Worm (Caenorhabditis elegans) whole organism, L3 larva: ENCODE results near the gene lgg-1.

ENCODE experiments used
- R02D3.7 ChIP-seq: fragments of 150-350 bp; optimal IDR thresholded peaks from 2 replicates; lab custom pipeline; 2014; ENCODE audit warnings: missing biosample characterization, missing genetic modification characterization
- ZK546.5 ChIP-seq: sonication (generic microtip); optimal IDR thresholded peaks from 2 replicates; lab custom pipeline; 2017; ENCODE audit warnings: missing biosample characterization, missing genetic modification characterization
- aly-2 ChIP-seq: fragments of 150-350 bp; optimal IDR thresholded peaks from 2 replicates; lab custom pipeline; 2014; ENCODE audit warnings: missing biosample characterization, missing genetic modification characterization
- ama-1 ChIP-seq: fragments of 150-350 bp; optimal IDR thresholded peaks from 2 replicates; lab custom pipeline; 2018
- ceh-16 ChIP-seq: sonication (generic microtip); optimal IDR thresholded peaks from 2 replicates; lab custom pipeline; 2017; ENCODE audit warnings: missing biosample characterization, missing genetic modification characterization
- ceh-28 ChIP-seq: fragments of 150-350 bp; optimal IDR thresholded peaks from 2 replicates; lab custom pipeline; 2014; ENCODE audit warnings: missing biosample characterization, missing genetic modification reagents, missing genetic modification characterization
- ceh-82 ChIP-seq: fragments of 150-350 bp; optimal IDR thresholded peaks from 2 replicates; lab custom pipeline; 2014; ENCODE audit warnings: missing biosample characterization, missing genetic modification characterization
- ceh-9 ChIP-seq: sonication (generic microtip); optimal IDR thresholded peaks from 2 replicates; lab custom pipeline; 2018; ENCODE audit warnings: missing biosample characterization, missing genetic modification characterization
- daf-12 ChIP-seq: fragments of 150-350 bp; optimal IDR thresholded peaks from 2 replicates; lab custom pipeline; 2014; ENCODE audit warnings: missing biosample characterization, missing genetic modification reagents, missing genetic modification characterization
- egl-27 ChIP-seq: sonication (generic microtip); optimal IDR thresholded peaks from 4 replicates; lab custom pipeline; 2017; ENCODE audit warnings: missing biosample characterization, missing genetic modification reagents, missing genetic modification characterization
- egl-5 ChIP-seq: fragments of 150-350 bp; optimal IDR thresholded peaks from 2 replicates; lab custom pipeline; 2017; ENCODE audit warnings: missing biosample characterization, missing genetic modification reagents, missing genetic modification characterization, inconsistent platforms
- elt-1 ChIP-seq: fragments of 150-350 bp; optimal IDR thresholded peaks from 2 replicates; lab custom pipeline; 2014; ENCODE audit warnings: missing biosample characterization, missing genetic modification characterization
- elt-2 ChIP-seq: sonication (generic microtip); optimal IDR thresholded peaks from 2 replicates; lab custom pipeline; 2016; ENCODE audit warnings: missing genetic modification reagents, mild to moderate bottlenecking, missing genetic modification characterization, missing compliant biosample characterization
- elt-3 ChIP-seq, 3 experiments: fragments of 150-350 bp in 1 of 3; sonication (generic microtip) in 2 of 3; optimal IDR thresholded peaks; 2 replicates in 2 of 3; 4 replicates in 1 of 3; lab custom pipeline; 2014 to 2017; ENCODE audit warnings: missing biosample characterization in 3 of 3, missing genetic modification characterization in 3 of 3
- eor-1 ChIP-seq, 2 experiments: fragments of 150-350 bp; optimal IDR thresholded peaks; 2 replicates each; lab custom pipeline; 2014 to 2018; ENCODE audit warnings: missing biosample characterization in 2 of 2, missing genetic modification characterization in 2 of 2
- fkh-10 ChIP-seq: sonication (generic microtip); optimal IDR thresholded peaks from 2 replicates; lab custom pipeline; 2017; ENCODE audit warnings: missing biosample characterization, missing genetic modification reagents, missing genetic modification characterization
- fkh-2 ChIP-seq: fragments of 150-350 bp; optimal IDR thresholded peaks from 2 replicates; lab custom pipeline; 2014; ENCODE audit warnings: missing biosample characterization, missing genetic modification reagents, missing genetic modification characterization
- fos-1 ChIP-seq: fragments of 150-350 bp; optimal IDR thresholded peaks from 2 replicates; lab custom pipeline; 2014; ENCODE audit warnings: missing biosample characterization, missing genetic modification characterization
- hmg-11 ChIP-seq: sonication (generic microtip); optimal IDR thresholded peaks from 2 replicates; lab custom pipeline; 2016; ENCODE audit warnings: missing genetic modification characterization, missing compliant biosample characterization
- jun-1 ChIP-seq: fragments of 150-350 bp; optimal IDR thresholded peaks from 2 replicates; lab custom pipeline; 2014; ENCODE audit warnings: missing biosample characterization, missing genetic modification reagents, missing genetic modification characterization
- lin-15B ChIP-seq: fragments of 150-350 bp; optimal IDR thresholded peaks from 2 replicates; lab custom pipeline; 2014; ENCODE audit warnings: missing biosample characterization, missing genetic modification characterization
- lsy-12 ChIP-seq: sonication (generic microtip); optimal IDR thresholded peaks from 2 replicates; lab custom pipeline; 2016; ENCODE audit warnings: mild to moderate bottlenecking, missing genetic modification characterization, missing compliant biosample characterization
- mdl-1 ChIP-seq: fragments of 150-350 bp; optimal IDR thresholded peaks from 2 replicates; lab custom pipeline; 2014; ENCODE audit warnings: missing biosample characterization, missing genetic modification characterization
- mml-1 ChIP-seq: fragments of 150-350 bp; sonication (generic microtip); optimal IDR thresholded peaks from 3 replicates; lab custom pipeline; 2014; ENCODE audit warnings: missing biosample characterization, missing genetic modification characterization
- nfya-1 ChIP-seq: sonication (generic microtip); optimal IDR thresholded peaks from 2 replicates; lab custom pipeline; 2017; ENCODE audit warnings: missing genetic modification characterization, mild to moderate bottlenecking, missing compliant biosample characterization, antibody characterized with exemption, moderate library complexity; ENCODE audit not compliant: insufficient read depth
- nhr-11 ChIP-seq: fragments of 150-350 bp; optimal IDR thresholded peaks from 2 replicates; lab custom pipeline; 2014; ENCODE audit warnings: missing biosample characterization, missing genetic modification characterization
- nhr-237 ChIP-seq: fragments of 150-350 bp; optimal IDR thresholded peaks from 2 replicates; lab custom pipeline; 2014; ENCODE audit warnings: missing biosample characterization, missing genetic modification characterization
- nhr-28 ChIP-seq: fragments of 150-350 bp; optimal IDR thresholded peaks from 2 replicates; lab custom pipeline; 2014; ENCODE audit warnings: missing biosample characterization, missing genetic modification characterization
- nhr-43 ChIP-seq: sonication (generic microtip); optimal IDR thresholded peaks from 2 replicates; lab custom pipeline; 2016; ENCODE audit warnings: mild to moderate bottlenecking, missing genetic modification characterization, missing compliant biosample characterization; ENCODE audit not compliant: poor library complexity, severe bottlenecking
- nhr-67 ChIP-seq: fragments of 150-350 bp; optimal IDR thresholded peaks from 2 replicates; lab custom pipeline; 2014; ENCODE audit warnings: missing biosample characterization, missing genetic modification characterization
- nhr-76 ChIP-seq: fragments of 150-350 bp; sonication (generic microtip); optimal IDR thresholded peaks from 5 replicates; lab custom pipeline; 2014; ENCODE audit warnings: missing biosample characterization, missing genetic modification characterization
- nhr-77 ChIP-seq: fragments of 150-350 bp; optimal IDR thresholded peaks from 2 replicates; lab custom pipeline; 2014; ENCODE audit warnings: missing biosample characterization, missing genetic modification characterization
- pqm-1 ChIP-seq: fragments of 150-350 bp; optimal IDR thresholded peaks from 2 replicates; lab custom pipeline; 2017; ENCODE audit warnings: missing biosample characterization, missing genetic modification characterization, inconsistent platforms
- sea-2 ChIP-seq: fragments of 150-350 bp; sonication (generic microtip); optimal IDR thresholded peaks from 4 replicates; lab custom pipeline; 2014; ENCODE audit warnings: missing biosample characterization, missing genetic modification reagents, missing genetic modification characterization
- skn-1 ChIP-seq: fragments of 150-350 bp; optimal IDR thresholded peaks from 2 replicates; lab custom pipeline; 2014; ENCODE audit warnings: missing biosample characterization, missing genetic modification characterization
- snpc-4 ChIP-seq: fragments of 150-350 bp; optimal IDR thresholded peaks from 2 replicates; lab custom pipeline; 2014; ENCODE audit warnings: missing biosample characterization, missing genetic modification characterization
- tbx-2 ChIP-seq: sonication (generic microtip); optimal IDR thresholded peaks from 2 replicates; lab custom pipeline; 2016; ENCODE audit warnings: mild to moderate bottlenecking, missing genetic modification characterization, missing compliant biosample characterization
- unc-62 ChIP-seq: fragments of 150-350 bp; sonication (generic microtip); optimal IDR thresholded peaks from 4 replicates; lab custom pipeline; 2014; ENCODE audit warnings: missing biosample characterization, missing genetic modification reagents, missing genetic modification characterization
- zag-1 ChIP-seq: fragments of 150-350 bp; optimal IDR thresholded peaks from 2 replicates; lab custom pipeline; 2014; ENCODE audit warnings: missing biosample characterization, missing genetic modification characterization
- ztf-11 ChIP-seq: fragments of 150-350 bp; optimal IDR thresholded peaks from 2 replicates; lab custom pipeline; 2014; ENCODE audit warnings: missing biosample characterization, missing genetic modification characterization
- ztf-4 ChIP-seq: fragments of 150-350 bp; optimal IDR thresholded peaks from 2 replicates; lab custom pipeline; 2014; ENCODE audit warnings: missing biosample characterization, missing genetic modification characterization

Gene lgg-1

DNA sequence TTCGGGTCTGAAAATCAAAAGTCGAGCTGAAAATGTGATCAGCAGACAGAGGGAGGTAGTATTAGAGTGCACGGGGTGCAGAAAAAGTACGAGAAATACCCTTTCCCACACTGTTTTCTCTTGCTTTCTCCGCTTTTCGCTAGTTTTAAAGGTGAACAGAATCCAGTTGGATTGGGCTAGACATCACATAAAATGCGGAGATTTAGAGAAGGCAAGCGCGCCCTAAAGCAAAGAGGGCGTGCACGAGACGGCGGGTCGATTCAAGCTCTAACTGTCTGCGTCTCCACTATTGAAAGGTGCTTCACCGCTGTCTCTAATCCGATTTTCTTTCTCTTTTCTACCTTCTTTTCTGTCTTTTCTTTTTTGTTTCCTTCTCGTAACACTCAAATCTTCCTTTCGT is 22.6 kb upstream of the lgg-1 start (continued):
- TF ChIP-seq nfya-1 (tag; lab: Kevin White, UChicago) = peak; percentile 89
- TF ChIP-seq nhr-67 = no peak
- TF ChIP-seq nhr-43 (tag; lab: Kevin White, UChicago) = peak; percentile 67
- peak; percentile 93 for TF ChIP-seq lin-15B
- TF ChIP-seq nhr-11 (tag; lab: Kevin White, UChicago) = peak; percentile 5
- TF ChIP-seq lsy-12 (tag; lab: Kevin White, UChicago) = peak; percentile 52
- TF ChIP-seq sea-2 = no peak
- TF ChIP-seq eor-1 (tag; optimal IDR thresholded peaks at IDR 0.05; lab: Kevin White, UChicago) = no peak
- no peak for TF ChIP-seq ZK546.5 (tag; lab: Kevin White, UChicago)
- no peak for TF ChIP-seq ama-1 (lab: Kevin White, UChicago)
- TF ChIP-seq elt-2 (tag; lab: Kevin White, UChicago) = peak; percentile 70
- no peak for TF ChIP-seq ceh-9 (tag; lab: Kevin White, UChicago)
- peak; percentile 39 for TF ChIP-seq ceh-82 (tag; lab: Kevin White, UChicago)
- peak; percentile 70 for TF ChIP-seq pqm-1
- no peak for TF ChIP-seq unc-62 (GFP tag; lab: Kevin White, UChicago)
- TF ChIP-seq fos-1 (tag; lab: Kevin White, UChicago) = no peak
- TF ChIP-seq fkh-10 = peak; percentile 25
- TF ChIP-seq nhr-28 (tag; lab: Kevin White, UChicago) = no peak
- no peak for TF ChIP-seq nhr-237
- peak; percentile 83 for TF ChIP-seq ceh-28 (tag; lab: Kevin White, UChicago)
- peak; percentile 14 for TF ChIP-seq egl-27 (tag; lab: Kevin White, UChicago)
- TF ChIP-seq egl-5 = peak; percentile 35
- peak; percentile 51 for TF ChIP-seq jun-1 (tag; lab: Kevin White, UChicago)
- TF ChIP-seq tbx-2 (tag; lab: Kevin White, UChicago) = peak; percentile 32

DNA sequence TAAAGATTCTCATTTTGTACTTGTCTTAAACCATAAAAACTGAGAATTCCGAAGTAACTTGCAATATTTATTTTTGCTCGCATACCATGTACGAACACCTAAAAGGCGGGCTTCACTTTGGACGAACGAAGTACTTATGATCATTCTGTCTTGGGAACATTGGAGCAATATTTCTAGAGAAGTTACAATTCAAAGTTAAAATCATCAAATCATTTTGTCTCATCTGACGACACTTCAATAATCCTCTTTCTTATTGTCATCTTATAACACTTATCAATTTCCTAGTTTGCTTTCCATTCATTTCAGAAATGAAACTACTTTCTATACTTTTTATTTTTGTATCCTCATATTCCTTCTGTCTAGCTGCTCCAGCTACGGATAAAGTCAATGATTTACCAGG is 19.2 kb upstream of the lgg-1 start, which contains the start of gene ctsa-4.1:
Gene ctsa-4.1 (plus strand): TSS at position 301 of the 400 bp plus-strand sequence.
- TF ChIP-seq egl-27 (tag; lab: Kevin White, UChicago) (no peak), snpc-4 (tag; lab: Kevin White, UChicago) (no peak), elt-3 (tag; optimal IDR thresholded peaks at IDR 0.05; lab: Kevin White, UChicago) (no peak), ceh-16 (tag; lab: Kevin White, UChicago) (no peak), egl-5 (no peak), mdl-1 (tag; lab: Kevin White, UChicago) (no peak), eor-1 (tag; optimal IDR thresholded peaks at IDR 0.05; lab: Kevin White, UChicago) (no peak), nhr-67 (no peak), daf-12 (tag; lab: Kevin White, UChicago) (no peak), fos-1 (tag; lab: Kevin White, UChicago) (no peak), nfya-1 (tag; lab: Kevin White, UChicago) (no peak), ztf-4 (tag; lab: Kevin White, UChicago) (no peak), lsy-12 (tag; lab: Kevin White, UChicago) (no peak), ceh-28 (tag; lab: Kevin White, UChicago) (no peak), fkh-2 (tag; lab: Kevin White, UChicago) (no peak), pqm-1 (no peak), ZK546.5 (tag; lab: Kevin White, UChicago) (no peak), nhr-77 (no peak), tbx-2 (tag; lab: Kevin White, UChicago) (no peak)

DNA sequence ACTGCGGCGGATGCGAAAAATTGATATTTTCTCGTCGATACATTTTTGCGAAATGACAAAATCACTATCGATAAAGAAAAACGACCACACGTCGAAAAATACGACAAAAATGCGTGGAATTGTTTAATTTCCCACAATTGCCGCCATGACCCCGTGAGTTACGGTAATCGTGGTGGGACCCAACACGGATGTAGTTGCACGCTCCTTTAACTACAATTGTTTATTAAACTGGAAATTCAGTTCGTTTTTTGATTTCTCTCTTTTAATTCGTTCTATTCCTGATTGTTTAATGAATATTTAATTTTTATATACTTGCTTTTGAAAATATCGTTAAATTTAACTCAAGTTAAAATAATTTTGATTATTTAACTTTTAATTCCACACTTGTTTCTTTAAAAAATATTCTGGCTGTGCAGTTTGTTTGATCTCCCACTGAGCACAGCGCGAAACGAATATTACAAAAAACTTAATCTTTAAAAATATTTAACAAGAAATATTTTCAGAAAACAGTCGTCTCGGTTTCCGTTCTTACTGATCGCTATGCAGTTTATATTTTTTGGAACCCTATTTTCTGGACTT is 17.8 kb upstream of the lgg-1 start, which contains the start of the genes ani-2 and clec-88:
Gene ani-2 (minus strand): TSS at position 131 of the 579 bp plus-strand sequence.
Gene clec-88 (plus strand): TSS at position 486 of the 579 bp plus-strand sequence.
- TF ChIP-seq mml-1 = no peak
- TF ChIP-seq sea-2 = no peak
- no peak for TF ChIP-seq nhr-43 (tag; lab: Kevin White, UChicago)
- no peak for TF ChIP-seq ztf-11 (tag; lab: Kevin White, UChicago)
- no peak for TF ChIP-seq eor-1 (tag; optimal IDR thresholded peaks at IDR 0.05; lab: Kevin White, UChicago)
- no peak for TF ChIP-seq ceh-16 (tag; lab: Kevin White, UChicago)
- no peak for TF ChIP-seq aly-2 (tag; lab: Kevin White, UChicago)
- no peak for TF ChIP-seq lsy-12 (tag; lab: Kevin White, UChicago)
- no peak for TF ChIP-seq nhr-77
- TF ChIP-seq hmg-11 = no peak
- no peak for TF ChIP-seq ceh-9 (tag; lab: Kevin White, UChicago)
- no peak for TF ChIP-seq nhr-11 (tag; lab: Kevin White, UChicago)
- TF ChIP-seq nhr-237 = no peak
- no peak for TF ChIP-seq R02D3.7
- no peak for TF ChIP-seq skn-1 (tag; lab: Kevin White, UChicago)
- TF ChIP-seq fkh-10 = no peak
- no peak for TF ChIP-seq elt-1 (tag; lab: Kevin White, UChicago)
- no peak for TF ChIP-seq nhr-76
- TF ChIP-seq zag-1 (tag; lab: Kevin White, UChicago) = no peak
